Worm (Caenorhabditis elegans) whole organism, L4 larva: Measurements from ENCODE around the gene F22B5.4.

Source experiments
- R02D3.7 ChIP-seq: fragments of 150-350 bp; sonication (generic microtip); optimal IDR thresholded peaks from 3 replicates; lab custom pipeline; 2014; ENCODE audit warnings: missing biosample characterization, missing genetic modification characterization
- T20F7.1 ChIP-seq: fragments of 200-800 bp; sonication (Bioruptor generic); optimal IDR thresholded peaks from 2 replicates; lab custom pipeline; 2018; ENCODE audit warnings: mild to moderate bottlenecking, missing genetic modification characterization, missing compliant biosample characterization
- T26A8.4 ChIP-seq: fragments of 200-800 bp; sonication (Bioruptor generic); IDR thresholded peaks from 2 replicates; pipeline ENCODE4 v1.3.6; 2022; ENCODE audit warnings: missing genetic modification characterization, missing compliant biosample characterization
- Y48G9A.11 ChIP-seq: fragments of 200-800 bp; sonication (Bioruptor generic); IDR thresholded peaks from 2 replicates; pipeline ENCODE4 v1.3.6; 2022; ENCODE audit warnings: missing genetic modification reagents, missing genetic modification characterization, missing compliant biosample characterization
- ZK337.2 ChIP-seq: fragments of 200-800 bp; sonication (Bioruptor generic); IDR thresholded peaks from 2 replicates; pipeline ENCODE4 v1.3.6; 2022; ENCODE audit warnings: missing genetic modification reagents, missing genetic modification characterization, missing compliant biosample characterization
- ZK546.5 ChIP-seq, 2 experiments: sonication (generic microtip); optimal IDR thresholded peaks; 2 replicates each; lab custom pipeline; 2017; ENCODE audit warnings: missing biosample characterization in 2 of 2, missing genetic modification characterization in 2 of 2
- aha-1 ChIP-seq: fragments of 150-350 bp; peaks from one replicate; lab custom pipeline; 2014; ENCODE audit warnings: missing biosample characterization, missing genetic modification characterization
- ceh-20 ChIP-seq: fragments of 200-800 bp; sonication (Bioruptor generic); IDR thresholded peaks from 2 replicates; pipeline ENCODE4 v1.3.6; 2022; ENCODE audit warnings: missing genetic modification reagents, missing genetic modification characterization, missing compliant biosample characterization
- ces-1 ChIP-seq: fragments of 150-350 bp; sonication (generic microtip); optimal IDR thresholded peaks from 4 replicates; lab custom pipeline; 2014; ENCODE audit warnings: missing biosample characterization, missing genetic modification reagents, missing genetic modification characterization
- ctbp-1 ChIP-seq: fragments of 200-800 bp; sonication (Bioruptor generic); IDR thresholded peaks from 2 replicates; pipeline ENCODE4 v1.3.6; 2022; ENCODE audit warnings: missing genetic modification reagents, missing genetic modification characterization, missing compliant biosample characterization
- daf-12 ChIP-seq: fragments of 150-350 bp; optimal IDR thresholded peaks from 2 replicates; lab custom pipeline; 2014; ENCODE audit warnings: missing biosample characterization, missing genetic modification reagents, missing genetic modification characterization
- daf-16 ChIP-seq, 3 experiments: sonication (generic microtip); optimal IDR thresholded peaks; 2 replicates each; lab custom pipeline; 2016 to 2017; ENCODE audit warnings: missing genetic modification characterization in 3 of 3, missing genetic modification reagents in 3 of 3, mild to moderate bottlenecking in 2 of 3, missing compliant biosample characterization in 2 of 3, missing biosample characterization in 1 of 3, moderate library complexity in 1 of 3
- dpl-1 ChIP-seq: fragments of 150-350 bp; optimal IDR thresholded peaks from 2 replicates; lab custom pipeline; 2014; ENCODE audit warnings: missing biosample characterization, missing genetic modification reagents, missing genetic modification characterization
- egl-43 ChIP-seq: fragments of 200-800 bp; sonication (Bioruptor generic); IDR thresholded peaks from 2 replicates; pipeline ENCODE4 v1.3.6; 2022; ENCODE audit warnings: missing genetic modification reagents, missing genetic modification characterization, missing compliant biosample characterization
- fos-1 ChIP-seq: fragments of 150-350 bp; optimal IDR thresholded peaks from 2 replicates; lab custom pipeline; 2014; ENCODE audit warnings: missing biosample characterization, missing genetic modification characterization
- hif-1 ChIP-seq, 2 experiments: sonication (generic microtip); optimal IDR thresholded peaks; 2 replicates each; lab custom pipeline; 2016 to 2017; ENCODE audit warnings: missing compliant biosample characterization in 2 of 2, missing genetic modification characterization in 2 of 2, missing genetic modification reagents in 2 of 2, missing genotype in 2 of 2, mild to moderate bottlenecking in 1 of 2
- hlh-30 ChIP-seq: sonication (generic microtip); optimal IDR thresholded peaks from 2 replicates; lab custom pipeline; 2017; ENCODE audit warnings: antibody characterized with exemption, mild to moderate bottlenecking, missing genetic modification characterization, missing compliant biosample characterization; ENCODE audit not compliant: insufficient read depth
- lim-7 ChIP-seq: fragments of 200-800 bp; sonication (Bioruptor generic); IDR thresholded peaks from 2 replicates; pipeline ENCODE4 v1.3.6; 2022; ENCODE audit warnings: missing genetic modification characterization, missing compliant biosample characterization
- lin-38 ChIP-seq: fragments of 200-800 bp; sonication (Bioruptor generic); IDR thresholded peaks from 2 replicates; pipeline ENCODE4 v1.3.6; 2022; ENCODE audit warnings: missing genetic modification reagents, missing genetic modification characterization, missing compliant biosample characterization
- mep-1 ChIP-seq: fragments of 150-350 bp; sonication (generic microtip); optimal IDR thresholded peaks from 3 replicates; lab custom pipeline; 2014; ENCODE audit warnings: missing biosample characterization, missing genetic modification characterization
- mes-2 ChIP-seq: sonication (generic microtip); optimal IDR thresholded peaks from 2 replicates; lab custom pipeline; 2016; ENCODE audit warnings: missing genotype, mild to moderate bottlenecking, missing genetic modification characterization, missing compliant biosample characterization; ENCODE audit not compliant: poor library complexity, severe bottlenecking
- mxl-3 ChIP-seq: fragments of 200-800 bp; sonication (Bioruptor generic); optimal IDR thresholded peaks from 2 replicates; lab custom pipeline; 2018; ENCODE audit warnings: mild to moderate bottlenecking, missing genetic modification characterization, missing compliant biosample characterization
- nhr-10 ChIP-seq: fragments of 150-350 bp; optimal IDR thresholded peaks from 2 replicates; lab custom pipeline; 2014; ENCODE audit warnings: missing biosample characterization, missing genetic modification characterization
- nhr-41 ChIP-seq: fragments of 200-800 bp; sonication (Bioruptor generic); IDR thresholded peaks from 2 replicates; pipeline ENCODE4 v1.3.6; 2022; ENCODE audit warnings: missing genetic modification reagents, missing genetic modification characterization, missing compliant biosample characterization
- nhr-42 ChIP-seq: fragments of 200-800 bp; sonication (Bioruptor generic); IDR thresholded peaks from 2 replicates; pipeline ENCODE4 v1.3.6; 2022; ENCODE audit warnings: missing genetic modification characterization, missing compliant biosample characterization
- nhr-6 ChIP-seq: fragments of 150-350 bp; optimal IDR thresholded peaks from 2 replicates; lab custom pipeline; 2014; ENCODE audit warnings: missing biosample characterization, missing genetic modification characterization
- pqm-1 ChIP-seq: sonication (generic microtip); optimal IDR thresholded peaks from 2 replicates; lab custom pipeline; 2017; ENCODE audit warnings: missing biosample characterization, missing genetic modification characterization
- saeg-2 ChIP-seq: fragments of 200-800 bp; sonication (Bioruptor generic); IDR thresholded peaks from 2 replicates; pipeline ENCODE4 v1.3.6; 2022; ENCODE audit warnings: missing genetic modification reagents, missing genetic modification characterization, missing compliant biosample characterization
- sdz-12 ChIP-seq: fragments of 200-800 bp; sonication (Bioruptor generic); optimal IDR thresholded peaks from 2 replicates; lab custom pipeline; 2018; ENCODE audit warnings: mild to moderate bottlenecking, missing genetic modification characterization, missing compliant biosample characterization
- set-16 ChIP-seq: fragments of 200-800 bp; sonication (Bioruptor generic); IDR thresholded peaks from 2 replicates; pipeline ENCODE4 v1.3.6; 2022; ENCODE audit warnings: missing genetic modification reagents, missing genetic modification characterization, missing compliant biosample characterization
- skn-1 ChIP-seq: fragments of 150-350 bp; optimal IDR thresholded peaks from 2 replicates; lab custom pipeline; 2014; ENCODE audit warnings: missing biosample characterization, missing genetic modification characterization
- snpc-4 ChIP-seq: fragments of 150-350 bp; optimal IDR thresholded peaks from 2 replicates; lab custom pipeline; 2014; ENCODE audit warnings: missing biosample characterization, missing genetic modification characterization
- spr-1 ChIP-seq: sonication (generic microtip); optimal IDR thresholded peaks from 2 replicates; lab custom pipeline; 2016; ENCODE audit warnings: mild to moderate bottlenecking, missing genetic modification characterization, missing compliant biosample characterization
- tra-1 ChIP-seq: fragments of 200-800 bp; sonication (Bioruptor generic); IDR thresholded peaks from 2 replicates; pipeline ENCODE4 v1.3.6; 2022; ENCODE audit warnings: missing genetic modification reagents, missing genetic modification characterization, missing compliant biosample characterization
- unc-130 ChIP-seq: sonication (generic microtip); optimal IDR thresholded peaks from 2 replicates; lab custom pipeline; 2016; ENCODE audit warnings: missing genetic modification reagents, missing genetic modification characterization, missing compliant biosample characterization
- unc-39 ChIP-seq: sonication (generic microtip); optimal IDR thresholded peaks from 2 replicates; lab custom pipeline; 2017; ENCODE audit warnings: missing biosample characterization, missing genetic modification characterization
- unc-62 ChIP-seq, 3 experiments: fragments of 150-350 bp in 1 of 3; sonication (generic microtip); optimal IDR thresholded peaks in 2 of 3; peaks in 1 of 3; 1 replicate in 1 of 3; 2 replicates in 2 of 3; lab custom pipeline; 2014 to 2017; ENCODE audit warnings: missing biosample characterization in 3 of 3, missing genetic modification characterization in 3 of 3, missing genetic modification reagents in 3 of 3, missing genotype in 1 of 3
- ztf-11 ChIP-seq: fragments of 150-350 bp; optimal IDR thresholded peaks from 2 replicates; lab custom pipeline; 2014; ENCODE audit warnings: missing biosample characterization, missing genetic modification characterization

Gene F22B5.4

ce11 chrII:8450750-8451149, 1.2 kb downstream of the F22B5.4 start:
- no peak for TF ChIP-seq Y48G9A.11 (GFP tag; lab: Robert Waterston, UW)
- TF ChIP-seq nhr-41 (GFP tag; lab: Robert Waterston, UW) = no peak
- peak; percentile 2 for TF ChIP-seq mxl-3
- TF ChIP-seq T26A8.4 (GFP tag; lab: Robert Waterston, UW) = no peak
- no peak for TF ChIP-seq ctbp-1 (GFP tag; lab: Robert Waterston, UW)
- peak in 1 of 2 experiments; percentile 40 for TF ChIP-seq hif-1 (tag; optimal IDR thresholded peaks at IDR 0.05; lab: Kevin White, UChicago)
- no peak for TF ChIP-seq dpl-1 (GFP tag; lab: Kevin White, UChicago)
- peak in 1 of 2 experiments; percentile 51 for TF ChIP-seq unc-62 (GFP tag; optimal IDR thresholded peaks at IDR 0.05 in 1 of 2; lab: Kevin White, UChicago)
- TF ChIP-seq unc-62 (tag; optimal IDR thresholded peaks at IDR 0.05; lab: Kevin White, UChicago) = no peak
- TF ChIP-seq daf-12 (tag; lab: Kevin White, UChicago) = no peak
- TF ChIP-seq, all 104 proteins: peak for 3

ce11 chrII:8451425-8451824, 1.9 kb downstream of the F22B5.4 start:
- peak; percentile 100 for TF ChIP-seq aha-1 (tag; lab: Kevin White, UChicago)
- TF ChIP-seq hif-1 (tag; optimal IDR thresholded peaks at IDR 0.05; lab: Kevin White, UChicago) = peak; percentile 94 to 99
- TF ChIP-seq mep-1 (tag; lab: Kevin White, UChicago) = peak; percentile 18
- TF ChIP-seq ceh-20 (GFP tag; lab: Robert Waterston, UW) = no peak
- peak; percentile 32 for TF ChIP-seq hlh-30 (tag; lab: Kevin White, UChicago)
- no peak for TF ChIP-seq nhr-42 (GFP tag; lab: Robert Waterston, UW)
- no peak for TF ChIP-seq sdz-12 (GFP tag; lab: Kevin White, UChicago)
- TF ChIP-seq tra-1 (GFP tag; lab: Robert Waterston, UW) = 0 out of 2 replicates have a peak, but pooled peaks have one; percentile 13
- peak; percentile 32; the same call in 1 of the 2 replicates for TF ChIP-seq set-16
- TF ChIP-seq egl-43 = peak; percentile 34; the same call in 1 of the 2 replicates

- TF ChIP-seq T20F7.1 (GFP tag; lab: Kevin White, UChicago) = no peak
Observed at ce11 chrII:8454513-8454912, 5.0 kb downstream of the F22B5.4 start, which contains the start of gene F22B5.5. TSS of gene F22B5.5 (minus strand) at chrII:8454613.

- no peak for TF ChIP-seq nhr-10
- no peak for TF ChIP-seq unc-62 (GFP tag; optimal IDR thresholded peaks at IDR 0.05 in 1 of 2; lab: Kevin White, UChicago)
- no peak for TF ChIP-seq unc-62 (tag; optimal IDR thresholded peaks at IDR 0.05; lab: Kevin White, UChicago)
- TF ChIP-seq spr-1 (tag; lab: Kevin White, UChicago) = no peak
- no peak for TF ChIP-seq skn-1 (tag; lab: Kevin White, UChicago)
- no peak for TF ChIP-seq mes-2 (tag; lab: Kevin White, UChicago)
- TF ChIP-seq pqm-1 = no peak
- TF ChIP-seq, all 104 proteins: peak for 0
Observed at ce11 chrII:8456094-8456493, 6.6 kb downstream of the F22B5.4 start, which contains the start of gene F22B5.6. TSS of gene F22B5.6 (minus strand) at chrII:8456194.

ce11 chrII:8456681-8457389, 7.3 kb downstream of the F22B5.4 start:
- TF ChIP-seq dpl-1 (GFP tag; lab: Kevin White, UChicago) (peak; percentile 13), snpc-4 (tag; lab: Kevin White, UChicago) (no peak), set-16 (no peak), ztf-11 (tag; lab: Kevin White, UChicago) (no peak), ZK546.5 (tag; optimal IDR thresholded peaks at IDR 0.05; lab: Kevin White, UChicago) (no peak), ZK337.2 (no peak), unc-130 (GFP tag; lab: Kevin White, UChicago) (peak; percentile 21), unc-39 (no peak), lim-7 (no peak), mxl-3 (no peak), ctbp-1 (GFP tag; lab: Robert Waterston, UW) (no peak), daf-16 (GFP tag; optimal IDR thresholded peaks at IDR 0.05; lab: Kevin White, UChicago) (no peak), daf-16 (tag; optimal IDR thresholded peaks at IDR 0.05; lab: Kevin White, UChicago) (no peak), lin-38 (GFP tag; lab: Robert Waterston, UW) (0 out of 2 replicates have a peak, but pooled peaks have one; percentile 22), tra-1 (GFP tag; lab: Robert Waterston, UW) (no peak), fos-1 (no peak), R02D3.7 (no peak), saeg-2 (GFP tag; lab: Robert Waterston, UW) (no peak), ces-1 (GFP tag; lab: Kevin White, UChicago) (no peak), nhr-6 (tag; lab: Kevin White, UChicago) (no peak), nhr-10 (no peak)
